Fruit fly (Drosophila melanogaster) whole organism, prepupa: ENCODE results near the gene CG4911.

Experiments
- CG10631 ChIP-seq: fragments of 200-800 bp; sonication (Bioruptor generic); optimal IDR thresholded peaks from 2 replicates; lab custom pipeline; 2016; ENCODE audit warnings: missing biosample characterization, missing genetic modification characterization
- CG10669 ChIP-seq: fragments of 200-800 bp; sonication (Bioruptor generic); optimal IDR thresholded peaks from 3 replicates; lab custom pipeline; 2018; ENCODE audit warnings: missing biosample characterization, mild to moderate bottlenecking, missing genetic modification characterization, moderate library complexity
- CG11762 ChIP-seq: fragments of 200-800 bp; sonication (Bioruptor generic); optimal IDR thresholded peaks from 3 replicates; lab custom pipeline; 2016; ENCODE audit warnings: missing biosample characterization, missing genetic modification characterization; ENCODE audit not compliant: insufficient read depth
- CG11902 ChIP-seq: fragments of 200-800 bp; sonication (Bioruptor generic); optimal IDR thresholded peaks from 3 replicates; lab custom pipeline; 2016; ENCODE audit warnings: missing biosample characterization, missing genetic modification characterization
- CG15336 ChIP-seq: fragments of 200-800 bp; sonication (Bioruptor generic); IDR thresholded peaks from 2 replicates; pipeline ENCODE4 v1.3.6; 2022; ENCODE audit warnings: missing biosample characterization, missing genetic modification characterization
- CG3032 ChIP-seq: fragments of 200-800 bp; optimal IDR thresholded peaks from 2 replicates; lab custom pipeline; 2019; ENCODE audit warnings: missing biosample characterization, mild to moderate bottlenecking, missing genetic modification characterization, moderate library complexity
- CG32006 ChIP-seq: fragments of 200-800 bp; sonication (Bioruptor generic); optimal IDR thresholded peaks from 3 replicates; lab custom pipeline; 2017; ENCODE audit warnings: missing biosample characterization, mild to moderate bottlenecking, missing genetic modification characterization
- CG34406 ChIP-seq: fragments of 200-800 bp; sonication (Bioruptor generic); optimal IDR thresholded peaks from 3 replicates; lab custom pipeline; 2016; ENCODE audit warnings: missing biosample characterization, missing genetic modification characterization
- CG6276 ChIP-seq: fragments of 200-800 bp; sonication (Bioruptor generic); optimal IDR thresholded peaks from 2 replicates; lab custom pipeline; 2017; ENCODE audit warnings: missing biosample characterization, mild to moderate bottlenecking, missing genetic modification characterization
- CG6792 ChIP-seq: fragments of 200-800 bp; sonication (Bioruptor generic); optimal IDR thresholded peaks from 3 replicates; lab custom pipeline; 2016; ENCODE audit warnings: missing biosample characterization, missing genetic modification characterization
- CG6808 ChIP-seq: fragments of 200-800 bp; sonication (Bioruptor generic); optimal IDR thresholded peaks from 3 replicates; lab custom pipeline; 2017; ENCODE audit warnings: missing biosample characterization, missing genetic modification characterization, mild to moderate bottlenecking, moderate library complexity, missing genetic modification reagents
- CG7368 ChIP-seq: fragments of 200-800 bp; sonication (Bioruptor generic); optimal IDR thresholded peaks from 3 replicates; lab custom pipeline; 2016; ENCODE audit warnings: missing biosample characterization, missing genetic modification characterization
- CG8319 ChIP-seq: fragments of 200-800 bp; sonication (Bioruptor generic); optimal IDR thresholded peaks from 3 replicates; lab custom pipeline; 2016; ENCODE audit warnings: missing biosample characterization, missing genetic modification characterization
- CG8632 ChIP-seq: fragments of 200-800 bp; sonication (Bioruptor generic); optimal IDR thresholded peaks from 3 replicates; lab custom pipeline; 2016; ENCODE audit warnings: missing biosample characterization, missing genetic modification characterization
- CG9139 ChIP-seq: fragments of 200-800 bp; sonication (Bioruptor generic); optimal IDR thresholded peaks from 3 replicates; lab custom pipeline; 2017; ENCODE audit warnings: missing biosample characterization, mild to moderate bottlenecking, missing genetic modification characterization
- Eip93F ChIP-seq: fragments of 200-800 bp; sonication (Bioruptor generic); optimal IDR thresholded peaks from 2 replicates; lab custom pipeline; 2016; ENCODE audit warnings: missing biosample characterization, mild to moderate bottlenecking, missing genetic modification characterization
- Ets96B ChIP-seq: fragments of 200-800 bp; optimal IDR thresholded peaks from 2 replicates; lab custom pipeline; 2019; ENCODE audit warnings: missing biosample characterization, mild to moderate bottlenecking, missing genetic modification characterization, moderate library complexity
- Gug ChIP-seq: fragments of 200-800 bp; sonication (Bioruptor generic); IDR thresholded peaks from 2 replicates; pipeline ENCODE4 v1.3.6; 2022; ENCODE audit warnings: missing biosample characterization, missing genetic modification characterization
- Met ChIP-seq: fragments of 200-800 bp; sonication (Bioruptor generic); optimal IDR thresholded peaks from 3 replicates; lab custom pipeline; 2016; ENCODE audit warnings: missing biosample characterization, missing genetic modification characterization
- OdsH ChIP-seq: fragments of 200-800 bp; sonication (Bioruptor generic); optimal IDR thresholded peaks from 3 replicates; lab custom pipeline; 2016; ENCODE audit warnings: missing biosample characterization, missing genetic modification characterization
- Smox ChIP-seq: fragments of 200-800 bp; sonication (Bioruptor generic); optimal IDR thresholded peaks from 3 replicates; lab custom pipeline; 2016; ENCODE audit warnings: missing biosample characterization, missing genetic modification characterization
- Sox14 ChIP-seq: fragments of 200-800 bp; sonication (Bioruptor generic); optimal IDR thresholded peaks from 3 replicates; lab custom pipeline; 2016; ENCODE audit warnings: missing biosample characterization, missing genetic modification characterization
- achi ChIP-seq: fragments of 200-800 bp; sonication (Bioruptor generic); optimal IDR thresholded peaks from 3 replicates; lab custom pipeline; 2016; ENCODE audit warnings: missing biosample characterization, missing genetic modification characterization
- cyc ChIP-seq: fragments of 200-800 bp; sonication (Bioruptor generic); optimal IDR thresholded peaks from 3 replicates; lab custom pipeline; 2016; ENCODE audit warnings: missing biosample characterization, missing genetic modification characterization
- dsx ChIP-seq: fragments of 200-800 bp; optimal IDR thresholded peaks from 3 replicates; lab custom pipeline; 2019; ENCODE audit warnings: missing biosample characterization, mild to moderate bottlenecking, missing genetic modification characterization, moderate library complexity; ENCODE audit not compliant: poor library complexity, severe bottlenecking
- eg ChIP-seq: fragments of 200-800 bp; sonication (Bioruptor generic); IDR thresholded peaks from 3 replicates; pipeline ENCODE4 v1.3.6; 2022; ENCODE audit warnings: missing biosample characterization, missing genetic modification characterization
- esn ChIP-seq: fragments of 200-800 bp; sonication (Bioruptor generic); optimal IDR thresholded peaks from 2 replicates; lab custom pipeline; 2016; ENCODE audit warnings: missing biosample characterization, mild to moderate bottlenecking, missing genetic modification characterization, moderate library complexity
- fd59A ChIP-seq: fragments of 200-800 bp; sonication (Bioruptor generic); optimal IDR thresholded peaks from 2 replicates; lab custom pipeline; 2017; ENCODE audit warnings: missing biosample characterization, mild to moderate bottlenecking, missing genetic modification characterization, missing genetic modification reagents
- fkh ChIP-seq: fragments of 200-800 bp; sonication (Bioruptor generic); optimal IDR thresholded peaks from 3 replicates; lab custom pipeline; 2017; ENCODE audit warnings: missing biosample characterization, mild to moderate bottlenecking, missing genetic modification characterization, moderate library complexity
- lz ChIP-seq: fragments of 200-800 bp; sonication (Bioruptor generic); optimal IDR thresholded peaks from 3 replicates; lab custom pipeline; 2016; ENCODE audit warnings: missing biosample characterization, missing genetic modification characterization
- net ChIP-seq: fragments of 200-800 bp; sonication (Bioruptor generic); optimal IDR thresholded peaks from 3 replicates; lab custom pipeline; 2016; ENCODE audit warnings: missing biosample characterization, missing genetic modification characterization
- pdm3 ChIP-seq: fragments of 200-800 bp; sonication (Bioruptor generic); optimal IDR thresholded peaks from 3 replicates; lab custom pipeline; 2016; ENCODE audit warnings: missing biosample characterization, missing genetic modification characterization
- spab ChIP-seq: fragments of 200-800 bp; sonication (Bioruptor generic); optimal IDR thresholded peaks from 2 replicates; lab custom pipeline; 2017; ENCODE audit warnings: missing biosample characterization, mild to moderate bottlenecking, missing genetic modification characterization, missing genetic modification reagents
- ss ChIP-seq, 2 experiments: fragments of 200-800 bp; sonication (Bioruptor generic); optimal IDR thresholded peaks; 2 replicates in 1 of 2; 3 replicates in 1 of 2; lab custom pipeline; 2017 to 2018; ENCODE audit warnings: mild to moderate bottlenecking in 2 of 2, missing biosample characterization in 2 of 2, missing genetic modification characterization in 2 of 2, moderate library complexity in 1 of 2
- svp ChIP-seq: fragments of 200-800 bp; sonication (Bioruptor generic); peaks from one replicate; lab custom pipeline; 2016; ENCODE audit warnings: missing biosample characterization, missing genetic modification characterization
- topi ChIP-seq: fragments of 200-800 bp; sonication (Bioruptor generic); optimal IDR thresholded peaks from 3 replicates; lab custom pipeline; 2016; ENCODE audit warnings: missing biosample characterization, missing genetic modification characterization
- vri ChIP-seq: fragments of 200-800 bp; sonication (Bioruptor generic); optimal IDR thresholded peaks from 3 replicates; lab custom pipeline; 2016; ENCODE audit warnings: missing biosample characterization, mild to moderate bottlenecking, missing genetic modification characterization

Gene CG4911

DNA sequence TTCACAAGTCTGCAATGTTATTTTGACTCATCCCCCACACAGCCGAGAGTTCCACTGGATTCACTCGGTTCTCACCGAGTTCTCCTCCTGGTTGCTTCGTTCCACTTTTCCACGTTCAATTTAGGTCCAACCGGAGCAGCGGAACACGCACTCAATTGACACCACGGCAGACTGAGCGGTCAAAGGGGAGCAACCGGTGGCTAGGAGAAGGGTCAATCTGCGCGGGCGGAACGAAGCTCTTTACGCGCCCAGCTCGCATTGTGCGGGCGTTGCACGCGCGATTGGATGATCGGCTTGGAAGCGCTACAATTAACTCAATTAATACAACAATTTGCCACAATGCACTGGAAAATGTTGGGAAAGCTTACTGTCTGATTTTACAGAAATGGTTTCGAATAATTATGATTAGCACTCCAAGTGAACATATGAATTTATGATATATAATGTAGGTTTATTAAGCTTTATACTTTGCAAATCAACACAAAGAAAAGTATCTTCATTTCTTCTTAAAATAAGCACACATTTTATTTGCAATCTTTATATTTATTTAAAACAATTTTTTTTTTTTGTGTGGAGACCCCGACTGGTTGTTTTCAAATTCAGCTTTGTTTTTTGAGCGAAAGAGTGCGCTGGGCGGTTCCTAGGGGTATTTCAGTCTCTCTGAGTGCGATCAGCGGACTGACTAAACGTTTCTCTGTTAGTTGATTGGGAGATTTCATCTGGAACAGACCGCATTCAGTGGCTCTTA lies 20.0 kb upstream of the CG4911 start, which contains the start of gene CG32032 (continued):
- TF ChIP-seq CG15336 (GFP tag; lab: Robert Waterston, UW): 0 out of 2 replicates have a peak, but pooled peaks have one; percentile 31
- no peak for TF ChIP-seq Eip93F (GFP tag; lab: Kevin White, UChicago)
- TF ChIP-seq Ets96B (tag; lab: Kevin White, UChicago): no peak
- TF ChIP-seq CG8632 (GFP tag; lab: Kevin White, UChicago): peak; percentile 18
- TF ChIP-seq fkh (GFP tag; lab: Kevin White, UChicago): no peak
- TF ChIP-seq eg (GFP tag; lab: Robert Waterston, UW): peak; percentile 59; the same call in 1 of the 3 replicates
- TF ChIP-seq CG6808 (GFP tag; lab: Kevin White, UChicago): peak; percentile 11
- TF ChIP-seq CG6276 (GFP tag; lab: Kevin White, UChicago): peak; percentile 32
- TF ChIP-seq Sox14: no peak
- no peak for TF ChIP-seq CG11762 (GFP tag; lab: Kevin White, UChicago)
- peak; percentile 64 for TF ChIP-seq CG32006
- TF ChIP-seq CG10669 (GFP tag; lab: Kevin White, UChicago): no peak
- no peak for TF ChIP-seq dsx (GFP tag; lab: Kevin White, UChicago)
- peak; percentile 75 for TF ChIP-seq CG8319 (GFP tag; lab: Kevin White, UChicago)
- TF ChIP-seq OdsH (GFP tag; lab: Kevin White, UChicago): no peak
- TF ChIP-seq cyc (GFP tag; lab: Kevin White, UChicago): no peak
- TF ChIP-seq topi (GFP tag; lab: Kevin White, UChicago): no peak
- TF ChIP-seq achi: no peak
- TF ChIP-seq fd59A (GFP tag; lab: Kevin White, UChicago): no peak
- no peak for TF ChIP-seq Gug (GFP tag; lab: Robert Waterston, UW)
- TF ChIP-seq CG7368: no peak
- no peak for TF ChIP-seq ss (GFP tag; optimal IDR thresholded peaks at IDR 0.05; lab: Kevin White, UChicago)
- TF ChIP-seq net (GFP tag; lab: Kevin White, UChicago): peak; percentile 21
- no peak for TF ChIP-seq vri
- TF ChIP-seq CG3032 (tag; lab: Kevin White, UChicago): no peak
- TF ChIP-seq pdm3 (GFP tag; lab: Kevin White, UChicago): peak; percentile 9
- no peak for TF ChIP-seq esn (GFP tag; lab: Kevin White, UChicago)
- TF ChIP-seq CG9139 (GFP tag; lab: Kevin White, UChicago): no peak
- TF ChIP-seq lz (GFP tag; lab: Kevin White, UChicago): no peak
- TF ChIP-seq Smox: peak; percentile 34
- peak; percentile 31 for TF ChIP-seq CG10631 (GFP tag; lab: Kevin White, UChicago)
- TF ChIP-seq CG34406 (GFP tag; lab: Kevin White, UChicago): peak; percentile 9
- no peak for TF ChIP-seq spab (GFP tag; lab: Kevin White, UChicago)
- no peak for TF ChIP-seq Met
- no peak for TF ChIP-seq CG11902 (GFP tag; lab: Kevin White, UChicago)
- peak; percentile 13 for TF ChIP-seq CG6792 (GFP tag; lab: Kevin White, UChicago)

DNA sequence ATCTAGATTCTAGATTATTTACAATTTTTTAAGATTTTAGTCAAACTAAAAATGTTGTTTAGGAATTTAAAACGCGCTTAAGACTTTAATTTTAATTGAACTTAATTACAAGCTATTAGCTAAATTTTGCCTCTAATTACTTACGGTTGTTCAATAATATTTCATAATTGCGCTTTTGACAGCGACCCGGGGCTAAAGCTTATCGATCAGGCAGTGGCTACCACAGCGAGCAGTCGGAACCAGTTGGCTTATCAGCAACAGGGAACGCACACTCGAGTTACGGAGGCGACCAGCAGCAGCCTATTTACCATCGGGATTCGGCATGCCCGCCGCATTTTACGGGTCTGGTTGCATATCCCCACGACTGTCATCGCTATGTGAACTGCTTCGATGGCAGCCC lies 2.4 kb upstream of the CG4911 start:
- TF ChIP-seq dsx (GFP tag; lab: Kevin White, UChicago) (no peak), ss (GFP tag; optimal IDR thresholded peaks at IDR 0.05; lab: Kevin White, UChicago) (no peak), svp (GFP tag; lab: Kevin White, UChicago) (peak; percentile 88), CG3032 (tag; lab: Kevin White, UChicago) (no peak), CG34406 (GFP tag; lab: Kevin White, UChicago) (no peak)
